Fruit fly (Drosophila melanogaster): ENCODE measurements around the gene Arl6IP1.

- TF ChIP-seq svp (GFP tag) (no peak), CG10631 (GFP tag; optimal IDR thresholded peaks at IDR 0.05) (no peak), CG9139 (GFP tag; optimal IDR thresholded peaks at IDR 0.05) (no peak), Smox (GFP tag; optimal IDR thresholded peaks at IDR 0.05) (no peak), CG8319 (GFP tag; optimal IDR thresholded peaks at IDR 0.05) (no peak), cyc (GFP tag; optimal IDR thresholded peaks at IDR 0.05) (no peak), CG6276 (GFP tag; optimal IDR thresholded peaks at IDR 0.05) (no peak), OdsH (GFP tag; optimal IDR thresholded peaks at IDR 0.05) (no peak), esn (GFP tag; optimal IDR thresholded peaks at IDR 0.05) (no peak), CG16779 (tag; optimal IDR thresholded peaks at IDR 0.05) (no peak)
These were observed 5.9 kb downstream of the Arl6IP1 start for dm6 chr3R:16649282-16649681.
